Worm (Caenorhabditis elegans): ENCODE results near the gene D1054.9.

The D1054.9 gene

ce11 chrV:10736756-10737155 is 54.1 kb downstream of the D1054.9 start, which contains the start of the genes mre-11 and wdr-5.3:
mre-11 (minus strand) TSS chrV:10736868.
wdr-5.3 (plus strand) TSS chrV:10737116.
- TF ChIP-seq set-16 (GFP tag; IDR thresholded peaks at IDR 0.05) = no peak
- TF ChIP-seq nhr-42 (GFP tag; IDR thresholded peaks at IDR 0.05) = no peak
- no peak for TF ChIP-seq daf-19 (GFP tag; conservative IDR thresholded peaks at IDR 0.05)
- TF ChIP-seq dve-1 (tag; optimal IDR thresholded peaks at IDR 0.05; ENCODE audit: insufficient read depth) = no peak
- TF ChIP-seq mes-2 (tag; optimal IDR thresholded peaks at IDR 0.05; ENCODE audit: poor library complexity, severe bottlenecking) = peak; percentile 98
- no peak for TF ChIP-seq daf-12 (tag; optimal IDR thresholded peaks at IDR 0.05)
- TF ChIP-seq nhr-77 (tag; optimal IDR thresholded peaks at IDR 0.05) = no peak
- no peak for TF ChIP-seq nhr-41 (GFP tag; IDR thresholded peaks at IDR 0.05)
- no peak for TF ChIP-seq nhr-237 (tag; optimal IDR thresholded peaks at IDR 0.05)
- peak in 1 of 2 experiments; percentile 6 for TF ChIP-seq mdl-1 (tag; optimal IDR thresholded peaks at IDR 0.05)
- no peak for TF ChIP-seq snpc-4 (tag; optimal IDR thresholded peaks at IDR 0.05)
- no peak for TF ChIP-seq unc-62 (GFP tag; optimal IDR thresholded peaks at IDR 0.05 in 1 of 2)
- TF ChIP-seq unc-62 (tag; optimal IDR thresholded peaks at IDR 0.05) = no peak
- TF ChIP-seq D1046.2 (GFP tag; IDR thresholded peaks at IDR 0.05) = no peak
- TF ChIP-seq skn-1 (tag; optimal IDR thresholded peaks at IDR 0.05) = no peak
- TF ChIP-seq tag-97 (GFP tag; IDR thresholded peaks at IDR 0.05) = no peak
- TF ChIP-seq dmd-9 (GFP tag; IDR thresholded peaks at IDR 0.05) = 0 out of 2 replicates have a peak, but pooled peaks have one; percentile 26
- TF ChIP-seq ztf-11 (tag; optimal IDR thresholded peaks at IDR 0.05) = no peak
- no peak for TF ChIP-seq ceh-44 (GFP tag; IDR thresholded peaks at IDR 0.05)
- no peak for TF ChIP-seq madf-5 (GFP tag; IDR thresholded peaks at IDR 0.05)
- no peak for TF ChIP-seq zip-2 (tag; optimal IDR thresholded peaks at IDR 0.05)
- TF ChIP-seq ZK337.2 (GFP tag; IDR thresholded peaks at IDR 0.05) = peak; percentile 74
- TF ChIP-seq dpl-1 (GFP tag; optimal IDR thresholded peaks at IDR 0.05) = peak; percentile 94
- TF ChIP-seq hlh-11 (tag; optimal IDR thresholded peaks at IDR 0.05) = peak; percentile 42
- TF ChIP-seq R02D3.7 (tag; optimal IDR thresholded peaks at IDR 0.05) = no peak
- TF ChIP-seq arid-1 (GFP tag; conservative IDR thresholded peaks at IDR 0.05) = no peak
- TF ChIP-seq nhr-76 (tag; optimal IDR thresholded peaks at IDR 0.05) = no peak
- peak; percentile 28 for TF ChIP-seq T20F7.1 (GFP tag; optimal IDR thresholded peaks at IDR 0.05)
- no peak for TF ChIP-seq ZK546.5 (tag; optimal IDR thresholded peaks at IDR 0.05)
- TF ChIP-seq Y5F2A.4 (GFP tag; optimal IDR thresholded peaks at IDR 0.05) = no peak
- no peak for TF ChIP-seq ceh-28 (tag; optimal IDR thresholded peaks at IDR 0.05)
- TF ChIP-seq nhr-6 (tag; optimal IDR thresholded peaks at IDR 0.05) = peak; percentile 65
- TF ChIP-seq saeg-2 (GFP tag; IDR thresholded peaks at IDR 0.05) = no peak
- no peak for TF ChIP-seq aly-2 (tag; optimal IDR thresholded peaks at IDR 0.05)
- peak; percentile 52 for TF ChIP-seq aha-1 (tag)
- no peak for TF ChIP-seq lin-39 (tag; optimal IDR thresholded peaks at IDR 0.05)
- TF ChIP-seq F44E2.7 (GFP tag; IDR thresholded peaks at IDR 0.05) = no peak
- TF ChIP-seq duxl-1 (tag; optimal IDR thresholded peaks at IDR 0.05; ENCODE audit: poor library complexity) = peak; percentile 18
- TF ChIP-seq zip-11 (GFP tag; IDR thresholded peaks at IDR 0.05) = no peak
- no peak for TF ChIP-seq dmd-8 (GFP tag; IDR thresholded peaks at IDR 0.05)
- no peak for TF ChIP-seq F10B5.3 (tag; optimal IDR thresholded peaks at IDR 0.05)
- TF ChIP-seq zfp-3 (GFP tag; conservative IDR thresholded peaks at IDR 0.05) = no peak
- TF ChIP-seq nhr-25 (tag; optimal IDR thresholded peaks at IDR 0.05; ENCODE audit: borderline replicate concordance, insufficient read depth) = no peak
- no peak for TF ChIP-seq daf-8 (GFP tag; IDR thresholded peaks at IDR 0.05)
- TF ChIP-seq dmd-6 (GFP tag; IDR thresholded peaks at IDR 0.05) = no peak; the same call in 1 of the 2 replicates
- no peak for TF ChIP-seq ama-1 (optimal IDR thresholded peaks at IDR 0.05)
- TF ChIP-seq attf-4 (tag; optimal IDR thresholded peaks at IDR 0.05) = no peak
- TF ChIP-seq jun-1 (tag; optimal IDR thresholded peaks at IDR 0.05) = no peak
- no peak for TF ChIP-seq Y105C5A.15 (GFP tag; IDR thresholded peaks at IDR 0.05)
- TF ChIP-seq nhr-48 (tag; optimal IDR thresholded peaks at IDR 0.05) = no peak
- TF ChIP-seq daf-16 (GFP tag; optimal IDR thresholded peaks at IDR 0.05) = no peak
- TF ChIP-seq daf-16 (tag; optimal IDR thresholded peaks at IDR 0.05) = no peak
- TF ChIP-seq zag-1 (tag; optimal IDR thresholded peaks at IDR 0.05) = no peak
- TF ChIP-seq zfp-2 (tag; optimal IDR thresholded peaks at IDR 0.05) = no peak
